Fruit fly (Drosophila melanogaster) whole organism, embryonic: Measurements from ENCODE around the gene Gr64a.

Experiments
- Atf-2 ChIP-seq: fragments of 200-800 bp; sonication (Bioruptor generic); optimal IDR thresholded peaks from 2 replicates; lab custom pipeline; 2016; ENCODE audit warnings: missing biosample characterization, missing genetic modification characterization
- Bgb ChIP-seq: fragments of 200-800 bp; sonication (Bioruptor generic); IDR thresholded peaks from 2 replicates; pipeline ENCODE4 v1.3.6; 2022; ENCODE audit warnings: missing biosample characterization, missing genetic modification characterization; ENCODE audit not compliant: partially characterized antibody
- CG10543 ChIP-seq: fragments of 200-800 bp; sonication (Bioruptor generic); optimal IDR thresholded peaks from 3 replicates; lab custom pipeline; 2017; ENCODE audit warnings: missing biosample characterization, mild to moderate bottlenecking, missing genetic modification characterization, moderate library complexity
- CG11504 ChIP-seq: fragments of 200-800 bp; sonication (Bioruptor generic); optimal IDR thresholded peaks from 3 replicates; lab custom pipeline; 2019; ENCODE audit warnings: missing biosample characterization, mild to moderate bottlenecking, missing genetic modification characterization, moderate library complexity
- CG12071 ChIP-seq: fragments of 200-800 bp; sonication (Bioruptor generic); optimal IDR thresholded peaks from 3 replicates; lab custom pipeline; 2018; ENCODE audit warnings: missing biosample characterization, mild to moderate bottlenecking, missing genetic modification characterization
- CG13894 ChIP-seq: fragments of 200-800 bp; sonication (Bioruptor generic); optimal IDR thresholded peaks from 3 replicates; lab custom pipeline; 2018; ENCODE audit warnings: missing biosample characterization, mild to moderate bottlenecking, missing genetic modification characterization, moderate library complexity
- CG14667 ChIP-seq: fragments of 200-800 bp; sonication (Bioruptor generic); IDR thresholded peaks from 2 replicates; pipeline ENCODE4 v1.3.6; 2022; ENCODE audit warnings: missing biosample characterization, missing genetic modification characterization
- CG14860 ChIP-seq: fragments of 200-800 bp; sonication (Bioruptor generic); IDR thresholded peaks from 3 replicates; pipeline ENCODE4 v1.3.6; 2022; ENCODE audit warnings: missing biosample characterization, missing genetic modification characterization; ENCODE audit not compliant: partially characterized antibody
- CG1602 ChIP-seq: fragments of 200-800 bp; sonication (Bioruptor generic); optimal IDR thresholded peaks from 3 replicates; lab custom pipeline; 2016; ENCODE audit warnings: missing biosample characterization, missing genetic modification characterization
- CG17612 ChIP-seq: fragments of 200-800 bp; sonication (Bioruptor generic); IDR thresholded peaks from 2 replicates; pipeline ENCODE4 v1.3.6; 2022; ENCODE audit warnings: missing biosample characterization, missing genetic modification characterization
- CG1832 ChIP-seq: fragments of 200-800 bp; sonication (Bioruptor generic); optimal IDR thresholded peaks from 2 replicates; lab custom pipeline; 2017; ENCODE audit warnings: missing biosample characterization, mild to moderate bottlenecking, missing genetic modification characterization, inconsistent platforms
- CG18476 ChIP-seq: fragments of 200-800 bp; sonication (Bioruptor generic); optimal IDR thresholded peaks from 2 replicates; lab custom pipeline; 2016; ENCODE audit warnings: missing biosample characterization, mild to moderate bottlenecking, missing genetic modification characterization
- CG2199 ChIP-seq: fragments of 200-800 bp; sonication (Bioruptor generic); IDR thresholded peaks from 3 replicates; pipeline ENCODE4 v1.3.6; 2022; ENCODE audit warnings: missing biosample characterization, missing genetic modification characterization
- CG31365 ChIP-seq: fragments of 200-800 bp; sonication (Bioruptor generic); optimal IDR thresholded peaks from 2 replicates; lab custom pipeline; 2018; ENCODE audit warnings: missing biosample characterization, mild to moderate bottlenecking, missing genetic modification characterization
- CG3163 ChIP-seq: fragments of 200-800 bp; sonication (Bioruptor generic); optimal IDR thresholded peaks from 3 replicates; lab custom pipeline; 2016; ENCODE audit warnings: missing biosample characterization, missing genetic modification characterization
- CG9727 ChIP-seq: fragments of 200-800 bp; sonication (Bioruptor generic); optimal IDR thresholded peaks from 3 replicates; lab custom pipeline; 2017; ENCODE audit warnings: missing biosample characterization, mild to moderate bottlenecking, missing genetic modification characterization
- CTCF ChIP-seq: fragments of 200-800 bp; sonication (Bioruptor generic); optimal IDR thresholded peaks from 2 replicates; lab custom pipeline; 2017; ENCODE audit warnings: missing biosample characterization, mild to moderate bottlenecking, missing genetic modification characterization, moderate library complexity
- D ChIP-seq, 2 experiments: fragments of 200-800 bp in 1 of 2; fragments of >200 bp in 1 of 2; sonication (Bioruptor generic) in 1 of 2; optimal IDR thresholded peaks; 2 replicates in 1 of 2; 3 replicates in 1 of 2; lab custom pipeline; 2017; ENCODE audit warnings: mild to moderate bottlenecking in 1 of 2, missing biosample characterization in 1 of 2, missing genetic modification characterization in 1 of 2, missing genetic modification reagents in 1 of 2
- Dip2 ChIP-seq: fragments of 200-800 bp; sonication (Bioruptor generic); IDR thresholded peaks from 2 replicates; pipeline ENCODE4 v1.3.6; 2022; ENCODE audit warnings: missing biosample characterization, missing genetic modification characterization
- Dll ChIP-seq: fragments of 200-800 bp; sonication (Bioruptor generic); IDR thresholded peaks from 4 replicates; pipeline ENCODE4 v1.3.6; 2022; ENCODE audit warnings: missing biosample characterization, missing genetic modification characterization; ENCODE audit not compliant: partially characterized antibody
- E2f2 ChIP-seq: fragments of 200-800 bp; sonication (Bioruptor generic); IDR thresholded peaks from 2 replicates; pipeline ENCODE4 v1.3.6; 2022; ENCODE audit warnings: missing biosample characterization, missing genetic modification characterization
- Gsc ChIP-seq: fragments of 200-800 bp; sonication (Bioruptor generic); IDR thresholded peaks from 2 replicates; pipeline ENCODE4 v1.3.6; 2022; ENCODE audit warnings: missing biosample characterization, missing genetic modification characterization
- H15 ChIP-seq: fragments of 200-800 bp; sonication (Bioruptor generic); IDR thresholded peaks from 3 replicates; pipeline ENCODE4 v1.3.6; 2022; ENCODE audit warnings: missing biosample characterization, missing genetic modification characterization
- Hr51 ChIP-seq, 2 experiments: fragments of 200-800 bp; sonication (Bioruptor generic); optimal IDR thresholded peaks; 2 replicates in 1 of 2; 3 replicates in 1 of 2; lab custom pipeline; 2016 to 2018; ENCODE audit warnings: missing biosample characterization in 2 of 2, missing genetic modification characterization in 2 of 2, mild to moderate bottlenecking in 1 of 2, moderate library complexity in 1 of 2
- Hr78 ChIP-seq, 2 experiments: fragments of 200-800 bp in 1 of 2; fragments of >200 bp in 1 of 2; sonication (Bioruptor generic) in 1 of 2; optimal IDR thresholded peaks; 2 replicates each; lab custom pipeline; 2017 to 2019; ENCODE audit warnings: missing biosample characterization in 2 of 2, missing genetic modification characterization in 2 of 2, mild to moderate bottlenecking in 1 of 2, moderate library complexity in 1 of 2
- Jarid2 ChIP-seq: fragments of 200-800 bp; sonication (Bioruptor generic); optimal IDR thresholded peaks from 3 replicates; lab custom pipeline; 2017; ENCODE audit warnings: mild to moderate bottlenecking, missing biosample characterization, missing genetic modification reagents, missing genetic modification characterization
- Med ChIP-seq: fragments of 200-800 bp; sonication (Bioruptor generic); peaks from one replicate; lab custom pipeline; 2016; ENCODE audit warnings: missing biosample characterization, missing genetic modification characterization, mild to moderate bottlenecking, inconsistent platforms, moderate library complexity
- Oli ChIP-seq: fragments of 200-800 bp; sonication (Bioruptor generic); optimal IDR thresholded peaks from 2 replicates; lab custom pipeline; 2018; ENCODE audit warnings: missing biosample characterization, mild to moderate bottlenecking, missing genetic modification characterization, moderate library complexity
- Sox102F ChIP-seq: fragments of 200-800 bp; sonication (Bioruptor generic); optimal IDR thresholded peaks from 2 replicates; lab custom pipeline; 2018; ENCODE audit warnings: missing biosample characterization, mild to moderate bottlenecking, missing genetic modification characterization, moderate library complexity
- ac ChIP-seq: fragments of 200-800 bp; sonication (Bioruptor generic); optimal IDR thresholded peaks from 3 replicates; lab custom pipeline; 2017; ENCODE audit warnings: missing biosample characterization, mild to moderate bottlenecking, missing genetic modification characterization
- bcd ChIP-seq: fragments of 200-800 bp; sonication (Bioruptor generic); optimal IDR thresholded peaks from 2 replicates; lab custom pipeline; 2017; ENCODE audit warnings: missing biosample characterization, mild to moderate bottlenecking, missing genetic modification characterization
- chinmo ChIP-seq: fragments of 200-800 bp; sonication (Bioruptor generic); IDR thresholded peaks from 4 replicates; pipeline ENCODE4 v1.3.6; 2022; ENCODE audit warnings: missing biosample characterization, missing genetic modification characterization; ENCODE audit not compliant: partially characterized antibody
- ci ChIP-seq: fragments of 200-800 bp; sonication (Bioruptor generic); IDR thresholded peaks from 3 replicates; pipeline ENCODE4 v1.3.6; 2022; ENCODE audit warnings: missing biosample characterization, missing genetic modification characterization
- da ChIP-seq: fragments of 200-800 bp; sonication (Bioruptor generic); optimal IDR thresholded peaks from 2 replicates; lab custom pipeline; 2016; ENCODE audit warnings: missing biosample characterization, missing genetic modification characterization
- danr ChIP-seq: fragments of 200-800 bp; sonication (Bioruptor generic); IDR thresholded peaks from 2 replicates; pipeline ENCODE4 v1.3.6; 2022; ENCODE audit warnings: missing biosample characterization, missing genetic modification characterization
- exex ChIP-seq: fragments of 200-800 bp; sonication (Bioruptor generic); optimal IDR thresholded peaks from 4 replicates; lab custom pipeline; 2018; ENCODE audit warnings: missing biosample characterization, mild to moderate bottlenecking, missing genetic modification characterization, moderate library complexity
- gce ChIP-seq: fragments of 200-800 bp; sonication (Bioruptor generic); IDR thresholded peaks from 3 replicates; pipeline ENCODE4 v1.3.6; 2022; ENCODE audit warnings: missing biosample characterization, missing genetic modification characterization
- gcm2 ChIP-seq: fragments of 200-800 bp; sonication (Bioruptor generic); optimal IDR thresholded peaks from 2 replicates; lab custom pipeline; 2016; ENCODE audit warnings: missing biosample characterization, missing genetic modification characterization
- gt ChIP-seq: fragments of 200-800 bp; sonication (Bioruptor generic); IDR thresholded peaks from 2 replicates; pipeline ENCODE4 v1.3.6; 2022; ENCODE audit warnings: missing biosample characterization, missing genetic modification characterization
- h ChIP-seq: fragments of >200 bp; optimal IDR thresholded peaks from 2 replicates; lab custom pipeline; 2017
- onecut ChIP-seq: fragments of 200-800 bp; sonication (Bioruptor generic); IDR thresholded peaks from 2 replicates; pipeline ENCODE4 v1.3.6; 2022; ENCODE audit warnings: missing biosample characterization, missing genetic modification characterization
- pnt ChIP-seq: fragments of 200-800 bp; sonication (Bioruptor generic); optimal IDR thresholded peaks from 3 replicates; lab custom pipeline; 2016; ENCODE audit warnings: missing biosample characterization, missing genetic modification characterization
- sd ChIP-seq: fragments of 200-800 bp; sonication (Bioruptor generic); optimal IDR thresholded peaks from 3 replicates; lab custom pipeline; 2018; ENCODE audit warnings: missing biosample characterization, mild to moderate bottlenecking, missing genetic modification characterization, moderate library complexity
- slbo ChIP-seq: fragments of 200-800 bp; sonication (Bioruptor generic); IDR thresholded peaks from 2 replicates; pipeline ENCODE4 v1.3.6; 2022; ENCODE audit warnings: missing biosample characterization, missing genetic modification characterization
- slou ChIP-seq: fragments of 200-800 bp; sonication (Bioruptor generic); optimal IDR thresholded peaks from 3 replicates; lab custom pipeline; 2016; ENCODE audit warnings: missing biosample characterization, missing genetic modification characterization
- slp2 ChIP-seq: fragments of 200-800 bp; sonication (Bioruptor generic); optimal IDR thresholded peaks from 2 replicates; lab custom pipeline; 2016; ENCODE audit warnings: missing biosample characterization, missing genetic modification characterization
- sob ChIP-seq: fragments of 200-800 bp; sonication (Bioruptor generic); IDR thresholded peaks from 2 replicates; pipeline ENCODE4 v1.3.6; 2022; ENCODE audit warnings: missing biosample characterization, missing genetic modification characterization
- yki ChIP-seq: fragments of >200 bp; optimal IDR thresholded peaks from 3 replicates; lab custom pipeline; 2018

Gene Gr64a

dm6 chr3L:4071561-4072049, 45.0 kb downstream of the Gr64a start, which contains the start of gene wit (continued):
- TF ChIP-seq Bgb (GFP tag; lab: Robert Waterston, UW) (peak; percentile 49), gce (GFP tag; lab: Robert Waterston, UW) (peak; percentile 21; the same call in 1 of the 3 replicates), CG3163 (GFP tag; lab: Kevin White, UChicago) (peak; percentile 87), CG18476 (GFP tag; lab: Kevin White, UChicago) (no peak), CG1602 (GFP tag; lab: Kevin White, UChicago) (no peak), CG1832 (no peak), h (lab: Kevin White, UChicago) (no peak), CG14667 (no peak), Gsc (GFP tag; lab: Robert Waterston, UW) (no peak), Dll (GFP tag; lab: Robert Waterston, UW) (peak; percentile 47; the same call in 1 of the 4 replicates), sd (tag; lab: Kevin White, UChicago) (peak; percentile 87), slbo (GFP tag; lab: Robert Waterston, UW) (0 out of 2 replicates have a peak, but pooled peaks have one; percentile 36), slp2 (GFP tag; lab: Kevin White, UChicago) (no peak)
- TF ChIP-seq, all 482 proteins: peak for 137

DNA sequence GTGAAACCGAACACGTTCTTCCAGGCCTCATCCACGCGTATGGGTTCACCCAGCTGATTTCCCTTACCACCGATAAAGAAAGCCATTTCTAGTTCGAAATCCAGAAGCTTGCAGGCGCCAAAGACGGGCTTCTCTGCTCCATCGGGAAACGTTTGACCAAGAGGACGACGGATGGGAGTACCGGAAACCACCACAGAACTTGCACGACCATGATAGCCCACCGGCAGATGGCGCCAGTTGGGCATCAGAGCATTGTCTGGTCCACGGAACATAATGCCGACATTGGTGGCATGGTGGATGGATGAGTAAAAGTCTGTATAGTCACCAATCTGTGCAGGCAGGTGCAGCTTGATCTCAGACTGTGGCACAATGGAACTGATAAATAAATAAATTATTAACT, 46.1 kb downstream of the Gr64a start:
- peak; percentile 89 for TF ChIP-seq CTCF
- peak; percentile 30 for TF ChIP-seq CG13894
- no peak for TF ChIP-seq CG9727 (GFP tag; lab: Kevin White, UChicago)
- TF ChIP-seq Med, result peak; percentile 72
- TF ChIP-seq chinmo (GFP tag; lab: Robert Waterston, UW), result 0 out of 4 replicates have a peak, but pooled peaks have one; percentile 14
- TF ChIP-seq Dip2 (GFP tag; lab: Robert Waterston, UW), result peak; percentile 84
- 0 out of 3 replicates have a peak, but pooled peaks have one; percentile 17 for TF ChIP-seq H15 (GFP tag; lab: Robert Waterston, UW)
- no peak for TF ChIP-seq danr

DNA sequence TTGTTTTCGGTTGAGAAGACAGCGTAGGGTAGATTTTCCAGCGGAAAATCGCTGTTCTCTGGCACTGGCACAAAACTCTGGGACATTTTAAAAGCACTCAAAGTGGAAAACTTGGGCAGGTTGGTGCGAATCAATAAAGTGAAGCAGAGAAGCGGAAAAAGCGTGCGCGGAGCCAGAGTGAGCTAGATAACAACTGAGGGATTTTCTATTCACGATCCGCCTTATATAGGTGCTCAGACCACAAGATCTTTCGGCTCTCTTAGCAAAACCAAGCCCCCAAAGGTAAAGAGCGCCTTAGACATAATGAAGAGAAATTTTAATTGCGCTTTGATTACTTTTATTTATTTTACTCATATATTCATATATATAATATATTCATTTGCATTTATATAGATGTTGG, 47.2 kb downstream of the Gr64a start, which contains the start of gene Faa:
Gene Faa, minus strand, starts transcription at position 200 of the 400 bp plus-strand sequence.
- TF ChIP-seq yki (no peak), D (optimal IDR thresholded peaks at IDR 0.05; lab: Kevin White, UChicago) (no peak), D (GFP tag; optimal IDR thresholded peaks at IDR 0.05; lab: Kevin White, UChicago) (no peak), gt (GFP tag; lab: Robert Waterston, UW) (no peak), CG31365 (tag; lab: Kevin White, UChicago) (no peak), pnt (GFP tag; lab: Kevin White, UChicago) (no peak), gcm2 (GFP tag; lab: Kevin White, UChicago) (no peak), CG11504 (tag; lab: Kevin White, UChicago) (no peak), ci (GFP tag; lab: Robert Waterston, UW) (peak; percentile 32; the same call in 1 of the 3 replicates), Sox102F (no peak), Jarid2 (peak; percentile 75), CG14860 (GFP tag; lab: Robert Waterston, UW) (no peak), E2f2 (no peak), CG12071 (GFP tag; lab: Kevin White, UChicago) (no peak), da (GFP tag; lab: Kevin White, UChicago) (no peak), CG10543 (GFP tag; lab: Kevin White, UChicago) (no peak), CG17612 (no peak), sob (peak; percentile 36; the same call in 1 of the 2 replicates), Hr78 (GFP tag; optimal IDR thresholded peaks at IDR 0.05; lab: Kevin White, UChicago) (no peak), Atf-2 (GFP tag; lab: Kevin White, UChicago) (no peak), CG3163 (GFP tag; lab: Kevin White, UChicago) (peak; percentile 88), exex (tag; lab: Kevin White, UChicago) (no peak), ac (GFP tag; lab: Kevin White, UChicago) (no peak), bcd (no peak), onecut (peak; percentile 62), CG1832 (no peak), Oli (no peak), slou (GFP tag; lab: Kevin White, UChicago) (no peak), Hr51 (GFP tag; optimal IDR thresholded peaks at IDR 0.05; lab: Kevin White, UChicago) (no peak), CG2199 (GFP tag; lab: Robert Waterston, UW) (0 out of 3 replicates have a peak, but pooled peaks have one; percentile 37)
